1 fruit fly cellular context compared by ENCODE assay signal in the genomic region with DNA sequence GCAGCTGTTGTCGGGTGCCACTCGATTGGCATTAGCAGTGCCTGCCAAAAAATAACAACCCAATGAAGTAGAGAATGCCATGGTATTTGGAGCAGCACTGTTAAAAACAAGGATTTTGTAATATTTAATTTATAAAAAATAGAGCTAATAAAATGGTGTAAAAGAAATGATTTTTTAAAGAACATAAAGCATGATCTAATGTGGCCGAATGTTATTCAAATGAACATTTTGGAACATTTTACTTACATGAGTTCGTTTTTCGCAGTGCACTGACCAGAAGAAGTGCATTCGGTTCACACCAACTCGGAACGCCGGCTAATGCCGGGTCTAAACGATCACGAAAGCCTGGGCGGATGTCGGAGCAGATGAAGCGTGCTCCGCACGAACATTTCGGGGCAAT.
TF ChIP-seq lines count a peak whose summit lies in the region.

No protein-coding gene starts in this region.

TF ChIP-seq in whole organism, embryonic, 481 proteins besides CTCF, POLR2A, EP300 and RAD21 (continued from another document):
- TF ChIP-seq inv (GFP tag; IDR thresholded peaks at IDR 0.05; lab: Robert Waterston, UW; ENCODE audit: partially characterized antibody): no peak
- TF ChIP-seq CG3995 (GFP tag; optimal IDR thresholded peaks at IDR 0.05; lab: Kevin White, UChicago): no peak
- TF ChIP-seq CG8388 (GFP tag; optimal IDR thresholded peaks at IDR 0.05; lab: Kevin White, UChicago): peak; percentile 39
- no peak for TF ChIP-seq CG34422 (GFP tag; IDR thresholded peaks at IDR 0.05; lab: Robert Waterston, UW)
- no peak for TF ChIP-seq CG3065 (GFP tag; optimal IDR thresholded peaks at IDR 0.05; lab: Kevin White, UChicago)
- peak; percentile 49 for TF ChIP-seq CG2712 (tag; optimal IDR thresholded peaks at IDR 0.05; lab: Kevin White, UChicago)
- TF ChIP-seq bsh (GFP tag; optimal IDR thresholded peaks at IDR 0.05; lab: Kevin White, UChicago): peak in 1 of 2 experiments; percentile 42
- no peak for TF ChIP-seq GATAe (GFP tag; conservative IDR thresholded peaks at IDR 0.05; lab: Robert Waterston, UW)
- TF ChIP-seq CG3838 (GFP tag; optimal IDR thresholded peaks at IDR 0.05; lab: Kevin White, UChicago): no peak
- no peak for TF ChIP-seq Atf-2 (GFP tag; optimal IDR thresholded peaks at IDR 0.05; lab: Kevin White, UChicago)
- peak; percentile 28 for TF ChIP-seq CG2678 (tag; optimal IDR thresholded peaks at IDR 0.05; lab: Kevin White, UChicago)
- peak; percentile 79 for TF ChIP-seq sens (GFP tag; lab: Kevin White, UChicago)
- no peak for TF ChIP-seq Nf-YB (GFP tag; optimal IDR thresholded peaks at IDR 0.05; lab: Kevin White, UChicago)
- TF ChIP-seq sug (tag; optimal IDR thresholded peaks at IDR 0.05; lab: Kevin White, UChicago): no peak
- TF ChIP-seq CG9817 (tag; optimal IDR thresholded peaks at IDR 0.05; lab: Kevin White, UChicago): no peak
- TF ChIP-seq CG8359 (GFP tag; optimal IDR thresholded peaks at IDR 0.05; lab: Kevin White, UChicago; ENCODE audit: borderline replicate concordance): no peak
- peak; percentile 39 for TF ChIP-seq Oli (tag; optimal IDR thresholded peaks at IDR 0.05; lab: Kevin White, UChicago)
- peak; percentile 38 for TF ChIP-seq nmo (GFP tag; optimal IDR thresholded peaks at IDR 0.05; lab: Kevin White, UChicago)
- no peak for TF ChIP-seq croc (GFP tag; conservative IDR thresholded peaks at IDR 0.05; lab: Robert Waterston, UW)
- TF ChIP-seq CG31441 (GFP tag; IDR thresholded peaks at IDR 0.05; lab: Robert Waterston, UW): 0 out of 2 replicates have a peak, but pooled peaks have one; percentile 14
- TF ChIP-seq Doc2 (GFP tag; IDR thresholded peaks at IDR 0.05; lab: Robert Waterston, UW): no peak
- no peak for TF ChIP-seq Lim3 (GFP tag; IDR thresholded peaks at IDR 0.05; lab: Robert Waterston, UW)
- peak; percentile 33 for TF ChIP-seq phol (tag; optimal IDR thresholded peaks at IDR 0.05; lab: Kevin White, UChicago)
- no peak for TF ChIP-seq CG3847 (GFP tag; IDR thresholded peaks at IDR 0.05; lab: Robert Waterston, UW)
- no peak for TF ChIP-seq amos (GFP tag; IDR thresholded peaks at IDR 0.05; lab: Robert Waterston, UW; ENCODE audit: partially characterized antibody)
- peak; percentile 46; the same call in 1 of the 3 replicates for TF ChIP-seq ci (GFP tag; IDR thresholded peaks at IDR 0.05; lab: Robert Waterston, UW)
- peak; percentile 9 for TF ChIP-seq tap (tag; optimal IDR thresholded peaks at IDR 0.05; lab: Kevin White, UChicago)
- TF ChIP-seq ara (GFP tag; IDR thresholded peaks at IDR 0.05; lab: Robert Waterston, UW): 0 out of 2 replicates have a peak, but pooled peaks have one; percentile 33
- no peak for TF ChIP-seq CG34224 (GFP tag; IDR thresholded peaks at IDR 0.05; lab: Robert Waterston, UW; ENCODE audit: partially characterized antibody)
- 0 out of 3 replicates have a peak, but pooled peaks have one; percentile 25 for TF ChIP-seq CG17361 (GFP tag; IDR thresholded peaks at IDR 0.05; lab: Robert Waterston, UW)
- TF ChIP-seq CG30403 (GFP tag; optimal IDR thresholded peaks at IDR 0.05; lab: Kevin White, UChicago): peak; percentile 15
- TF ChIP-seq row (GFP tag; IDR thresholded peaks at IDR 0.05; lab: Robert Waterston, UW): peak; percentile 45; the same call in 2 of the 3 replicates
- no peak for TF ChIP-seq bab2 (GFP tag; optimal IDR thresholded peaks at IDR 0.05; lab: Kevin White, UChicago)
- TF ChIP-seq CG13775 (GFP tag; optimal IDR thresholded peaks at IDR 0.05; lab: Kevin White, UChicago): peak; percentile 12
- peak; percentile 21 for TF ChIP-seq CG14710 (tag; optimal IDR thresholded peaks at IDR 0.05; lab: Kevin White, UChicago)
- TF ChIP-seq CG12391 (tag; optimal IDR thresholded peaks at IDR 0.05; lab: Kevin White, UChicago): peak; percentile 31
- peak; percentile 43 for TF ChIP-seq CG11504 (tag; optimal IDR thresholded peaks at IDR 0.05; lab: Kevin White, UChicago)
- peak; percentile 25 for TF ChIP-seq CG7839 (tag; optimal IDR thresholded peaks at IDR 0.05; lab: Kevin White, UChicago)
- TF ChIP-seq CG10979 (tag; optimal IDR thresholded peaks at IDR 0.05; lab: Kevin White, UChicago): peak; percentile 42
- peak; percentile 64 for TF ChIP-seq Xrp1 (GFP tag; IDR thresholded peaks at IDR 0.05; lab: Robert Waterston, UW)
- TF ChIP-seq CG15696 (tag; optimal IDR thresholded peaks at IDR 0.05; lab: Kevin White, UChicago): peak; percentile 20
- peak; percentile 27; the same call in 1 of the 2 replicates for TF ChIP-seq H2.0 (GFP tag; IDR thresholded peaks at IDR 0.05; lab: Robert Waterston, UW)
- no peak for TF ChIP-seq CG31388 (GFP tag; optimal IDR thresholded peaks at IDR 0.05; lab: Kevin White, UChicago)
- peak; percentile 16 for TF ChIP-seq trem (tag; optimal IDR thresholded peaks at IDR 0.05; lab: Kevin White, UChicago)
- no peak for TF ChIP-seq lov (optimal IDR thresholded peaks at IDR 0.05; lab: Kevin White, UChicago)
- TF ChIP-seq lov (GFP tag; IDR thresholded peaks at IDR 0.05; lab: Robert Waterston, UW): 0 out of 3 replicates have a peak, but pooled peaks have one; percentile 45
- peak; percentile 36 for TF ChIP-seq D19A (tag; optimal IDR thresholded peaks at IDR 0.05; lab: Kevin White, UChicago)
- peak; percentile 2 for TF ChIP-seq Sox100B (GFP tag; optimal IDR thresholded peaks at IDR 0.05; lab: Kevin White, UChicago)
- peak; percentile 23 for TF ChIP-seq dmrt99B (tag; optimal IDR thresholded peaks at IDR 0.05; lab: Kevin White, UChicago)
- peak; percentile 14 for TF ChIP-seq Sox102F (GFP tag; optimal IDR thresholded peaks at IDR 0.05; lab: Kevin White, UChicago)
- no peak for TF ChIP-seq CG11696 (GFP tag; IDR thresholded peaks at IDR 0.05; lab: Robert Waterston, UW)
- peak; percentile 18 for TF ChIP-seq CoRest (tag; optimal IDR thresholded peaks at IDR 0.05; lab: Kevin White, UChicago)
- peak; percentile 11; the same call in 1 of the 2 replicates for TF ChIP-seq sisA (GFP tag; IDR thresholded peaks at IDR 0.05; lab: Robert Waterston, UW)
- no peak for TF ChIP-seq aop (GFP tag; IDR thresholded peaks at IDR 0.05; lab: Robert Waterston, UW)
- TF ChIP-seq dmrt11E (tag; optimal IDR thresholded peaks at IDR 0.05; lab: Kevin White, UChicago): peak; percentile 41
- TF ChIP-seq CG6254 (GFP tag; optimal IDR thresholded peaks at IDR 0.05; lab: Kevin White, UChicago): peak; percentile 29
- TF ChIP-seq CG16779 (GFP tag; IDR thresholded peaks at IDR 0.05; lab: Robert Waterston, UW): no peak
- peak; percentile 28 for TF ChIP-seq CG9727 (GFP tag; optimal IDR thresholded peaks at IDR 0.05; lab: Kevin White, UChicago)
- peak in 1 of 2 experiments; percentile 16 for TF ChIP-seq chif (GFP tag; optimal IDR thresholded peaks at IDR 0.05; lab: Kevin White, UChicago)
- TF ChIP-seq CG18599 (GFP tag; optimal IDR thresholded peaks at IDR 0.05; lab: Kevin White, UChicago): peak; percentile 19
- TF ChIP-seq Blimp-1 (GFP tag; optimal IDR thresholded peaks at IDR 0.05; lab: Kevin White, UChicago): peak; percentile 40
- no peak for TF ChIP-seq PHDP (tag; optimal IDR thresholded peaks at IDR 0.05; lab: Kevin White, UChicago)
- TF ChIP-seq lmd (GFP tag; IDR thresholded peaks at IDR 0.05; lab: Robert Waterston, UW): 0 out of 2 replicates have a peak, but pooled peaks have one; percentile 4
- TF ChIP-seq CG17359 (tag; optimal IDR thresholded peaks at IDR 0.05; lab: Kevin White, UChicago): peak; percentile 4
- TF ChIP-seq CG17568 (GFP tag; optimal IDR thresholded peaks at IDR 0.05; lab: Kevin White, UChicago): no peak
